Worm (Caenorhabditis elegans): ENCODE measurements around the gene srbc-13.
"Not testable (repeated sequence)": the region's sequence is repeated elsewhere in the genome, so short reads cannot be mapped to it uniquely, and the experiment has no call there.

DNA sequence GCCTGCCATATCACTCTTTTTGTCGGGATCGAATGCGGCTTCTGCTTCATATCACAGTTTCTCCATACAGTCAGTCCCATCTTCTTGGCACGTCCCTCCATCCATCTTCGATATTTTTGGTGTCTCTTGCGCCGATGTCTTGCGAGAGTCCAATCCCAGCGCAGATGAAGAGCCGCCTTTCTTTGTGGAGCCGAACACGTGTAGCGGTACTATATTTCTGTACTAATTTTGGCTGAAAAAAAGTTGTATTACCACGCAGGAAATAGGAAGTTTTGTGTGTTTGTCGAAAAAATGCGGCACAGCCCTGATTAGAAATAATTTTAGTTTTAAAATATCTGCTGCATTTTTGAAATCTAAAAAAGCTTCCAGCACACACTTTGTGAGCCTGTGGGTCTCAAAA is 4.5 kb upstream of the srbc-13 start, which contains the start of gene K09C6.8:
- not testable (repeated sequence) for TF ChIP-seq nhr-76 (tag; optimal IDR thresholded peaks at IDR 0.05); nhr-237 (tag; optimal IDR thresholded peaks at IDR 0.05); elt-1 (tag; optimal IDR thresholded peaks at IDR 0.05; ENCODE audit: borderline replicate concordance, insufficient read depth)

Measured in whole organism, mixed stage, embryonic.